Fruit fly (Drosophila melanogaster): ENCODE results near the gene Alms1b.

Alms1b gene

DNA sequence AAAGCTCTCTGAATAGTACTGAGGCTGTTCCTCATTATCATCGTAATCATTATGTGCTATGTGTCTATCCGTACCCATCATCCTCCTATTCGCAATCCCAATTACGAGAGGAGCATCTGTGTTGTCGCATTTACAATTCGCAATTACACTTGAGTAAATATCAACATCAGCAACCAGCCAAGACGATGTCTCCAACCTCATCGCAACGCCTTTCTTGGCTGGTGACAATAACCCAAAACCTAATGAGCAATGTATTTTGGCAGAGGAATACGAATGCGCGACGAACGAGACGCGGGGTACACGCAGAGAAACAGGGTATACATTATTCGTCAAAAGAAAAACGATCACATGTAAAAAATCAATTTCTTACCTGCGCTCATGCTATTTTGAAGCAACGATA, 20.3 kb downstream of the Alms1b start (continued):
- TF ChIP-seq Bteb2 (GFP tag; optimal IDR thresholded peaks at IDR 0.05) (no peak), CG9797 (GFP tag; optimal IDR thresholded peaks at IDR 0.05) (no peak), CG3281 (GFP tag; optimal IDR thresholded peaks at IDR 0.05) (peak; percentile 62), seq (GFP tag; IDR thresholded peaks at IDR 0.05) (no peak), CG18619 (GFP tag; optimal IDR thresholded peaks at IDR 0.05) (no peak), CG1602 (GFP tag; optimal IDR thresholded peaks at IDR 0.05) (no peak), corto (GFP tag; optimal IDR thresholded peaks at IDR 0.05) (no peak), da (GFP tag; optimal IDR thresholded peaks at IDR 0.05) (no peak), D (optimal IDR thresholded peaks at IDR 0.05) (no peak), D (GFP tag; optimal IDR thresholded peaks at IDR 0.05) (no peak), Stat92E (GFP tag; optimal IDR thresholded peaks at IDR 0.05) (no peak), CG2889 (GFP tag; IDR thresholded peaks at IDR 0.05) (no peak), CG6689 (GFP tag; IDR thresholded peaks at IDR 0.05) (no peak), Hr51 (GFP tag; optimal IDR thresholded peaks at IDR 0.05) (no peak), Trl (optimal IDR thresholded peaks at IDR 0.05) (no peak), Trl (GFP tag; optimal IDR thresholded peaks at IDR 0.05) (peak; percentile 28), mam (GFP tag; optimal IDR thresholded peaks at IDR 0.05) (no peak), repo (GFP tag; optimal IDR thresholded peaks at IDR 0.05) (no peak), CG1603 (tag; optimal IDR thresholded peaks at IDR 0.05) (peak; percentile 3), CG17186 (GFP tag; optimal IDR thresholded peaks at IDR 0.05) (no peak), CG17328 (GFP tag; IDR thresholded peaks at IDR 0.05) (no peak), grau (tag; optimal IDR thresholded peaks at IDR 0.05) (no peak), Lhr (GFP tag; optimal IDR thresholded peaks at IDR 0.05) (no peak), CG11696 (GFP tag; IDR thresholded peaks at IDR 0.05) (no peak), bbx (GFP tag; IDR thresholded peaks at IDR 0.05; ENCODE audit: partially characterized antibody) (no peak), CG2116 (GFP tag; optimal IDR thresholded peaks at IDR 0.05) (no peak), mld (GFP tag; IDR thresholded peaks at IDR 0.05; ENCODE audit: partially characterized antibody) (no peak), Hr39 (optimal IDR thresholded peaks at IDR 0.05) (no peak), CG6765 (GFP tag; optimal IDR thresholded peaks at IDR 0.05) (peak; percentile 39), CG10147 (GFP tag; optimal IDR thresholded peaks at IDR 0.05) (no peak), Dek (tag; optimal IDR thresholded peaks at IDR 0.05) (peak; percentile 24), pnt (GFP tag; optimal IDR thresholded peaks at IDR 0.05) (no peak), CG10267 (tag; optimal IDR thresholded peaks at IDR 0.05) (no peak), CG3726 (GFP tag; IDR thresholded peaks at IDR 0.05) (no peak), CG9609 (GFP tag; optimal IDR thresholded peaks at IDR 0.05) (no peak), CG10321 (GFP tag; IDR thresholded peaks at IDR 0.05) (no peak), eyg (GFP tag; optimal IDR thresholded peaks at IDR 0.05) (peak; percentile 18), sc (optimal IDR thresholded peaks at IDR 0.05) (no peak), sc (GFP tag; optimal IDR thresholded peaks at IDR 0.05) (no peak), twi (tag; optimal IDR thresholded peaks at IDR 0.05) (no peak), CG4854 (GFP tag; optimal IDR thresholded peaks at IDR 0.05) (no peak), sens (GFP tag) (peak; percentile 65), ham (GFP tag; IDR thresholded peaks at IDR 0.05) (no peak), jing (GFP tag; optimal IDR thresholded peaks at IDR 0.05) (no peak), sug (tag; optimal IDR thresholded peaks at IDR 0.05) (no peak), Xrp1 (GFP tag; IDR thresholded peaks at IDR 0.05) (0 out of 2 replicates have a peak, but pooled peaks have one; percentile 9), Dfd (GFP tag; optimal IDR thresholded peaks at IDR 0.05) (no peak), stwl (tag; optimal IDR thresholded peaks at IDR 0.05) (no peak), CG16813 (GFP tag; IDR thresholded peaks at IDR 0.05; ENCODE audit: partially characterized antibody) (no peak), wdn (GFP tag; IDR thresholded peaks at IDR 0.05) (no peak), CG3847 (GFP tag; IDR thresholded peaks at IDR 0.05) (no peak), MESR4 (GFP tag; optimal IDR thresholded peaks at IDR 0.05) (no peak), CG15514 (GFP tag; optimal IDR thresholded peaks at IDR 0.05) (peak; percentile 55)
